Fruit fly (Drosophila melanogaster) whole organism, embryonic: ENCODE results near the gene Cyt-c1L.

Source experiments
- Abd-B ChIP-seq: fragments of 200-800 bp; sonication (Bioruptor generic); optimal IDR thresholded peaks from 2 replicates; lab custom pipeline; 2018; ENCODE audit warnings: missing biosample characterization, mild to moderate bottlenecking, missing genetic modification characterization, moderate library complexity
- B-H1 ChIP-seq: fragments of 200-800 bp; sonication (Bioruptor generic); IDR thresholded peaks from 3 replicates; pipeline ENCODE4 v1.3.6; 2022; ENCODE audit warnings: missing biosample characterization, missing genetic modification characterization
- CG10209 ChIP-seq: fragments of 200-800 bp; sonication (Bioruptor generic); optimal IDR thresholded peaks from 3 replicates; lab custom pipeline; 2017; ENCODE audit warnings: missing biosample characterization, mild to moderate bottlenecking, missing genetic modification characterization, missing genetic modification reagents
- CG10321 ChIP-seq: fragments of 200-800 bp; sonication (Bioruptor generic); IDR thresholded peaks from 2 replicates; pipeline ENCODE4 v1.3.6; 2022; ENCODE audit warnings: missing biosample characterization, missing genetic modification characterization
- CG11093 ChIP-seq: fragments of 200-800 bp; sonication (Bioruptor generic); IDR thresholded peaks from 3 replicates; pipeline ENCODE4 v1.3.6; 2022; ENCODE audit warnings: missing biosample characterization, missing genetic modification characterization
- CG11696 ChIP-seq: fragments of 200-800 bp; sonication (Bioruptor generic); IDR thresholded peaks from 2 replicates; pipeline ENCODE4 v1.3.6; 2022; ENCODE audit warnings: missing biosample characterization, missing genetic modification characterization
- CG12299 ChIP-seq: fragments of 200-800 bp; sonication (Bioruptor generic); optimal IDR thresholded peaks from 2 replicates; lab custom pipeline; 2018; ENCODE audit warnings: missing biosample characterization, mild to moderate bottlenecking, missing genetic modification characterization
- CG15514 ChIP-seq: fragments of 200-800 bp; sonication (Bioruptor generic); optimal IDR thresholded peaks from 3 replicates; lab custom pipeline; 2017; ENCODE audit warnings: missing biosample characterization, missing genetic modification characterization, mild to moderate bottlenecking, moderate library complexity, missing genetic modification reagents
- CG17568 ChIP-seq: fragments of 200-800 bp; sonication (Bioruptor generic); optimal IDR thresholded peaks from 2 replicates; lab custom pipeline; 2018; ENCODE audit warnings: missing biosample characterization, mild to moderate bottlenecking, missing genetic modification characterization, moderate library complexity
- CG17912 ChIP-seq: fragments of 200-800 bp; sonication (Bioruptor generic); optimal IDR thresholded peaks from 2 replicates; lab custom pipeline; 2018; ENCODE audit warnings: missing biosample characterization, mild to moderate bottlenecking, missing genetic modification characterization
- CG18011 ChIP-seq: fragments of 200-800 bp; sonication (Bioruptor generic); optimal IDR thresholded peaks from 2 replicates; lab custom pipeline; 2017; ENCODE audit warnings: missing biosample characterization, missing genetic modification characterization, mild to moderate bottlenecking, moderate library complexity, missing genotype
- CG18764 ChIP-seq: fragments of 200-800 bp; sonication (Bioruptor generic); optimal IDR thresholded peaks from 3 replicates; lab custom pipeline; 2016; ENCODE audit warnings: missing biosample characterization, missing genetic modification characterization
- CG2116 ChIP-seq: fragments of 200-800 bp; sonication (Bioruptor generic); optimal IDR thresholded peaks from 3 replicates; lab custom pipeline; 2018; ENCODE audit warnings: missing biosample characterization, mild to moderate bottlenecking, missing genetic modification characterization
- CG2875 ChIP-seq: fragments of 200-800 bp; sonication (Bioruptor generic); optimal IDR thresholded peaks from 2 replicates; lab custom pipeline; 2017; ENCODE audit warnings: missing biosample characterization, mild to moderate bottlenecking, missing genetic modification characterization, missing genetic modification reagents
- CG30431 ChIP-seq: fragments of 200-800 bp; sonication (Bioruptor generic); optimal IDR thresholded peaks from 2 replicates; lab custom pipeline; 2017; ENCODE audit warnings: missing biosample characterization, missing genetic modification characterization
- CG4854 ChIP-seq: fragments of 200-800 bp; sonication (Bioruptor generic); optimal IDR thresholded peaks from 2 replicates; lab custom pipeline; 2016; ENCODE audit warnings: missing biosample characterization, missing genetic modification characterization, inconsistent platforms
- CG5180 ChIP-seq: fragments of 200-800 bp; sonication (Bioruptor generic); optimal IDR thresholded peaks from 3 replicates; lab custom pipeline; 2017; ENCODE audit warnings: missing biosample characterization, missing genetic modification characterization, mild to moderate bottlenecking, moderate library complexity, missing genetic modification reagents
- CG6272 ChIP-seq: fragments of 200-800 bp; sonication (Bioruptor generic); IDR thresholded peaks from 2 replicates; pipeline ENCODE4 v1.3.6; 2022; ENCODE audit warnings: missing biosample characterization, missing genetic modification characterization
- CG7372 ChIP-seq: fragments of 200-800 bp; sonication (Bioruptor generic); IDR thresholded peaks from 2 replicates; pipeline ENCODE4 v1.3.6; 2022; ENCODE audit warnings: missing biosample characterization, missing genetic modification characterization
- CG7963 ChIP-seq: fragments of 200-800 bp; sonication (Bioruptor generic); IDR thresholded peaks from 3 replicates; pipeline ENCODE4 v1.3.6; 2022; ENCODE audit warnings: missing biosample characterization, missing genetic modification characterization; ENCODE audit not compliant: partially characterized antibody
- CG7987 ChIP-seq: fragments of 200-800 bp; sonication (Bioruptor generic); optimal IDR thresholded peaks from 2 replicates; lab custom pipeline; 2018; ENCODE audit warnings: missing biosample characterization, mild to moderate bottlenecking, missing genetic modification characterization, moderate library complexity
- CG8281 ChIP-seq: fragments of 200-800 bp; sonication (Bioruptor generic); optimal IDR thresholded peaks from 2 replicates; lab custom pipeline; 2018; ENCODE audit warnings: missing biosample characterization, mild to moderate bottlenecking, missing genetic modification characterization, moderate library complexity
- CG9609 ChIP-seq: fragments of 200-800 bp; sonication (Bioruptor generic); optimal IDR thresholded peaks from 3 replicates; lab custom pipeline; 2016; ENCODE audit warnings: missing biosample characterization, missing genetic modification characterization
- CG9932 ChIP-seq: fragments of 200-800 bp; sonication (Bioruptor generic); IDR thresholded peaks from 2 replicates; pipeline ENCODE4 v1.3.6; 2022; ENCODE audit warnings: missing biosample characterization, missing genetic modification characterization
- CkIIα-i1 ChIP-seq: fragments of 200-800 bp; sonication (Bioruptor generic); IDR thresholded peaks from 2 replicates; pipeline ENCODE4 v1.3.6; 2022; ENCODE audit warnings: missing biosample characterization, missing genetic modification characterization
- Doc3 ChIP-seq: fragments of 200-800 bp; sonication (Bioruptor generic); IDR thresholded peaks from 3 replicates; pipeline ENCODE4 v1.3.6; 2022; ENCODE audit warnings: missing biosample characterization, missing genetic modification characterization; ENCODE audit not compliant: partially characterized antibody
- Hr3 ChIP-seq: fragments of 200-800 bp; sonication (Bioruptor generic); optimal IDR thresholded peaks from 3 replicates; lab custom pipeline; 2016; ENCODE audit warnings: missing biosample characterization, missing genetic modification characterization
- Hsf ChIP-seq: fragments of 200-800 bp; sonication (Bioruptor generic); optimal IDR thresholded peaks from 3 replicates; lab custom pipeline; 2016; ENCODE audit warnings: missing biosample characterization, missing genetic modification characterization
- Med ChIP-seq: fragments of 200-800 bp; sonication (Bioruptor generic); peaks from one replicate; lab custom pipeline; 2016; ENCODE audit warnings: missing biosample characterization, missing genetic modification characterization, mild to moderate bottlenecking, inconsistent platforms, moderate library complexity
- Sin3A ChIP-seq: fragments of >200 bp; optimal IDR thresholded peaks from 2 replicates; lab custom pipeline; 2018
- Six4 ChIP-seq: fragments of 200-800 bp; sonication (Bioruptor generic); optimal IDR thresholded peaks from 2 replicates; lab custom pipeline; 2016; ENCODE audit warnings: missing biosample characterization, missing genetic modification characterization
- Stat92E ChIP-seq, 3 experiments: fragments of >200 bp in 2 of 3; fragments of 200-800 bp in 1 of 3; sonication (Bioruptor generic) in 1 of 3; optimal IDR thresholded peaks; 2 replicates each; lab custom pipeline; 2017 to 2019; ENCODE audit warnings: missing biosample characterization in 3 of 3, missing genetic modification characterization in 3 of 3, mild to moderate bottlenecking in 1 of 3, moderate library complexity in 1 of 3
- ara ChIP-seq: fragments of 200-800 bp; sonication (Bioruptor generic); IDR thresholded peaks from 2 replicates; pipeline ENCODE4 v1.3.6; 2022; ENCODE audit warnings: missing biosample characterization, missing genetic modification characterization
- bigmax ChIP-seq: fragments of 200-800 bp; sonication (Bioruptor generic); optimal IDR thresholded peaks from 2 replicates; lab custom pipeline; 2018; ENCODE audit warnings: missing biosample characterization, mild to moderate bottlenecking, missing genetic modification characterization
- cas ChIP-seq: fragments of 200-800 bp; sonication (Bioruptor generic); IDR thresholded peaks from 2 replicates; pipeline ENCODE4 v1.3.6; 2022; ENCODE audit warnings: missing biosample characterization, missing genetic modification characterization
- cwo ChIP-seq: fragments of 200-800 bp; sonication (Bioruptor generic); optimal IDR thresholded peaks from 3 replicates; lab custom pipeline; 2017; ENCODE audit warnings: missing biosample characterization, missing genetic modification characterization, mild to moderate bottlenecking, moderate library complexity, missing genetic modification reagents
- dimm ChIP-seq: fragments of 200-800 bp; sonication (Bioruptor generic); IDR thresholded peaks from 2 replicates; pipeline ENCODE4 v1.3.6; 2022; ENCODE audit warnings: missing biosample characterization, missing genetic modification characterization
- ewg ChIP-seq: fragments of 200-800 bp; sonication (Bioruptor generic); optimal IDR thresholded peaks from 3 replicates; lab custom pipeline; 2017; ENCODE audit warnings: mild to moderate bottlenecking, missing biosample characterization, missing genetic modification reagents, missing genetic modification characterization
- fd3F ChIP-seq: fragments of 200-800 bp; sonication (Bioruptor generic); optimal IDR thresholded peaks from 2 replicates; lab custom pipeline; 2018; ENCODE audit warnings: missing biosample characterization, mild to moderate bottlenecking, missing genetic modification characterization, moderate library complexity
- fd96Cb ChIP-seq: fragments of 200-800 bp; sonication (Bioruptor generic); optimal IDR thresholded peaks from 2 replicates; lab custom pipeline; 2018; ENCODE audit warnings: missing biosample characterization, mild to moderate bottlenecking, missing genetic modification characterization, moderate library complexity
- fru ChIP-seq: fragments of >200 bp; optimal IDR thresholded peaks from 2 replicates; lab custom pipeline; 2017
- fu2 ChIP-seq: fragments of 200-800 bp; sonication (Bioruptor generic); optimal IDR thresholded peaks from 2 replicates; lab custom pipeline; 2016; ENCODE audit warnings: missing biosample characterization, missing genetic modification characterization
- ham ChIP-seq: fragments of 200-800 bp; sonication (Bioruptor generic); IDR thresholded peaks from 2 replicates; pipeline ENCODE4 v1.3.6; 2022; ENCODE audit warnings: missing biosample characterization, missing genetic modification characterization
- insv ChIP-seq, 2 experiments: fragments of 200-800 bp; sonication (Bioruptor generic); optimal IDR thresholded peaks; 3 replicates each; lab custom pipeline; 2016 to 2018; ENCODE audit warnings: missing biosample characterization in 2 of 2, missing genetic modification characterization in 2 of 2
- lbe ChIP-seq: fragments of 200-800 bp; sonication (Bioruptor generic); optimal IDR thresholded peaks from 2 replicates; lab custom pipeline; 2016; ENCODE audit warnings: missing biosample characterization, mild to moderate bottlenecking, missing genetic modification characterization
- mam ChIP-seq: fragments of 200-800 bp; sonication (Bioruptor generic); optimal IDR thresholded peaks from 3 replicates; lab custom pipeline; 2016; ENCODE audit warnings: missing biosample characterization, missing genetic modification characterization
- salm ChIP-seq: fragments of 200-800 bp; sonication (Bioruptor generic); optimal IDR thresholded peaks from 2 replicates; lab custom pipeline; 2018; ENCODE audit warnings: missing biosample characterization, mild to moderate bottlenecking, missing genetic modification characterization
- shn ChIP-seq: fragments of 200-800 bp; sonication (Bioruptor generic); optimal IDR thresholded peaks from 3 replicates; lab custom pipeline; 2016; ENCODE audit warnings: missing biosample characterization, missing genetic modification characterization
- slp2 ChIP-seq: fragments of 200-800 bp; sonication (Bioruptor generic); optimal IDR thresholded peaks from 2 replicates; lab custom pipeline; 2016; ENCODE audit warnings: missing biosample characterization, missing genetic modification characterization
- tgo ChIP-seq: fragments of 200-800 bp; sonication (Bioruptor generic); IDR thresholded peaks from 3 replicates; pipeline ENCODE4 v1.3.6; 2022; ENCODE audit warnings: missing biosample characterization, missing genetic modification characterization
- twi ChIP-seq: fragments of 200-800 bp; optimal IDR thresholded peaks from 2 replicates; lab custom pipeline; 2019; ENCODE audit warnings: missing biosample characterization, mild to moderate bottlenecking, missing genetic modification characterization, moderate library complexity

Cyt-c1L gene

dm6 chr3R:29219948-29220347 lies 16.0 kb upstream of the Cyt-c1L start, which contains the start of gene eEF1gamma (continued):
- TF ChIP-seq Med (peak; percentile 100), CG30431 (peak; percentile 92), fd3F (GFP tag; lab: Kevin White, UChicago) (peak; percentile 93), ara (GFP tag; lab: Robert Waterston, UW) (peak; percentile 90), Hsf (GFP tag; lab: Kevin White, UChicago) (peak; percentile 94), Hr3 (GFP tag; lab: Kevin White, UChicago) (peak; percentile 85), CG2875 (peak; percentile 95), fd96Cb (tag; lab: Kevin White, UChicago) (peak; percentile 79), CG12299 (peak; percentile 85), mam (GFP tag; lab: Kevin White, UChicago) (peak; percentile 88), fru (lab: Kevin White, UChicago) (no peak), CG9932 (peak; percentile 90), CG6272 (GFP tag; lab: Robert Waterston, UW) (peak; percentile 91), fu2 (GFP tag; lab: Kevin White, UChicago) (peak; percentile 90), CG5180 (GFP tag; lab: Kevin White, UChicago) (peak; percentile 86), CG8281 (tag; lab: Kevin White, UChicago) (peak; percentile 86), CG2116 (peak; percentile 95), CG15514 (GFP tag; lab: Kevin White, UChicago) (peak; percentile 94), CG10321 (GFP tag; lab: Robert Waterston, UW) (peak; percentile 77; the same call in 1 of the 2 replicates), bigmax (peak; percentile 78), CG4854 (GFP tag; lab: Kevin White, UChicago) (peak; percentile 94), ewg (GFP tag; lab: Kevin White, UChicago) (peak; percentile 91), slp2 (GFP tag; lab: Kevin White, UChicago) (peak; percentile 91), CG9609 (GFP tag; lab: Kevin White, UChicago) (peak; percentile 92), CG18764 (GFP tag; lab: Kevin White, UChicago) (peak; percentile 93), ham (peak; percentile 90; the same call in 1 of the 2 replicates), CG7987 (peak; percentile 99), CG10209 (GFP tag; lab: Kevin White, UChicago) (peak; percentile 96), CG7372 (peak; percentile 88), CkIIα-i1 (peak; percentile 73; the same call in 1 of the 2 replicates), CG17912 (peak; percentile 97), dimm (peak; percentile 87), shn (peak; percentile 92), Stat92E (GFP tag; optimal IDR thresholded peaks at IDR 0.05; lab: Kevin White, UChicago) (peak in 1 of 3 experiments; percentile 71), lbe (GFP tag; lab: Kevin White, UChicago) (peak; percentile 85), CG17568 (GFP tag; lab: Kevin White, UChicago) (no peak), Abd-B (GFP tag; lab: Kevin White, UChicago) (peak; percentile 57), CG11696 (peak; percentile 83), tgo (peak; percentile 93), Doc3 (peak; percentile 81), insv (GFP tag; optimal IDR thresholded peaks at IDR 0.05; lab: Kevin White, UChicago) (peak in 1 of 2 experiments; percentile 87), CG7963 (GFP tag; lab: Robert Waterston, UW) (peak; percentile 91), cas (GFP tag; lab: Robert Waterston, UW) (peak; percentile 77), cwo (GFP tag; lab: Kevin White, UChicago) (peak; percentile 77), Six4 (GFP tag; lab: Kevin White, UChicago) (peak; percentile 89), CG18011 (GFP tag; lab: Kevin White, UChicago) (peak; percentile 88), salm (tag; lab: Kevin White, UChicago) (peak; percentile 90), B-H1 (GFP tag; lab: Robert Waterston, UW) (peak; percentile 81), Sin3A (peak; percentile 60), twi (tag; lab: Kevin White, UChicago) (peak; percentile 81), CG11093 (GFP tag; lab: Robert Waterston, UW) (peak; percentile 53; the same call in 1 of the 3 replicates)
